Worm (Caenorhabditis elegans) whole organism, late embryonic: ENCODE data around the gene cut-2.

Experiments
- K09A11.1 ChIP-seq: sonication (generic microtip); optimal IDR thresholded peaks from 2 replicates; lab custom pipeline; 2017; ENCODE audit warnings: antibody characterized with exemption, mild to moderate bottlenecking, missing genetic modification characterization, missing compliant biosample characterization; ENCODE audit not compliant: insufficient read depth
- ceh-22 ChIP-seq: sonication (generic microtip); optimal IDR thresholded peaks from 2 replicates; lab custom pipeline; 2017; ENCODE audit warnings: missing biosample characterization, missing genetic modification characterization
- ceh-45 ChIP-seq: fragments of 200-800 bp; sonication (Bioruptor generic); IDR thresholded peaks from 2 replicates; pipeline ENCODE4 v1.3.6; 2022; ENCODE audit warnings: missing genetic modification reagents, missing genetic modification characterization, missing compliant biosample characterization
- ets-4 ChIP-seq: sonication (generic microtip); optimal IDR thresholded peaks from 2 replicates; lab custom pipeline; 2016; ENCODE audit warnings: missing genetic modification characterization, missing compliant biosample characterization
- fkh-6 ChIP-seq: sonication (generic microtip); optimal IDR thresholded peaks from 2 replicates; lab custom pipeline; 2016; ENCODE audit warnings: missing genetic modification characterization, missing compliant biosample characterization
- gmeb-2 ChIP-seq: sonication (generic microtip); optimal IDR thresholded peaks from 2 replicates; lab custom pipeline; 2016; ENCODE audit warnings: missing genetic modification characterization, inconsistent platforms, missing compliant biosample characterization
- hlh-30 ChIP-seq: sonication (generic microtip); optimal IDR thresholded peaks from 2 replicates; lab custom pipeline; 2017; ENCODE audit warnings: antibody characterized with exemption, missing genetic modification characterization, missing compliant biosample characterization; ENCODE audit not compliant: insufficient read depth
- hlh-8 ChIP-seq: sonication (generic microtip); optimal IDR thresholded peaks from 2 replicates; lab custom pipeline; 2016; ENCODE audit warnings: missing genotype, missing genetic modification characterization, missing compliant biosample characterization
- pqm-1 ChIP-seq: sonication (generic microtip); optimal IDR thresholded peaks from 2 replicates; lab custom pipeline; 2016; ENCODE audit warnings: missing genetic modification characterization, missing compliant biosample characterization
- unc-42 ChIP-seq: sonication (generic microtip); optimal IDR thresholded peaks from 2 replicates; lab custom pipeline; 2016; ENCODE audit warnings: missing genotype, missing genetic modification characterization, missing compliant biosample characterization

- TF ChIP-seq ceh-22 (tag; lab: Kevin White, UChicago) (no peak), gmeb-2 (tag; lab: Kevin White, UChicago) (no peak), pqm-1 (tag; lab: Kevin White, UChicago) (no peak), ceh-45 (GFP tag; lab: Robert Waterston, UW) (no peak), hlh-30 (tag; lab: Kevin White, UChicago) (no peak), ets-4 (no peak), hlh-8 (tag; lab: Kevin White, UChicago) (no peak), fkh-6 (tag; lab: Kevin White, UChicago) (no peak), K09A11.1 (tag; lab: Kevin White, UChicago) (no peak), unc-42 (no peak)
These were observed 48.3 kb upstream of the cut-2 start for ce11 chrV:13366488-13366887.
